Worm (Caenorhabditis elegans): ENCODE results near the gene dct-13.

dct-13 gene

ce11 chrIV:16988397-16988796 lies 36.5 kb downstream of the dct-13 start, which contains the start of gene nccd-1:
TSS of gene nccd-1 (plus strand) at chrIV:16988697.
- no peak for TF ChIP-seq hlh-26 (GFP tag; conservative IDR thresholded peaks at IDR 0.05)
- no peak for TF ChIP-seq aptf-3 (GFP tag; IDR thresholded peaks at IDR 0.05)
- no peak for TF ChIP-seq nhr-27 (tag; optimal IDR thresholded peaks at IDR 0.05)
- no peak for TF ChIP-seq ceh-58 (GFP tag; IDR thresholded peaks at IDR 0.05)
- TF ChIP-seq die-1 (tag; optimal IDR thresholded peaks at IDR 0.05): no peak
- no peak for TF ChIP-seq ceh-40 (GFP tag; IDR thresholded peaks at IDR 0.05)
- TF ChIP-seq zfh-2 (GFP tag; conservative IDR thresholded peaks at IDR 0.05): no peak
- TF ChIP-seq ceh-79 (tag; optimal IDR thresholded peaks at IDR 0.05): no peak
- TF ChIP-seq snpc-1.1 (tag; optimal IDR thresholded peaks at IDR 0.05; ENCODE audit: insufficient read depth): no peak
- no peak for TF ChIP-seq let-607 (tag; optimal IDR thresholded peaks at IDR 0.05)
- no peak for TF ChIP-seq nhr-179 (tag; optimal IDR thresholded peaks at IDR 0.05)
- TF ChIP-seq nfya-1 (tag; optimal IDR thresholded peaks at IDR 0.05; ENCODE audit: borderline replicate concordance, insufficient read depth): no peak
- TF ChIP-seq zim-3 (tag; optimal IDR thresholded peaks at IDR 0.05): no peak
- no peak for TF ChIP-seq ceh-27 (GFP tag; optimal IDR thresholded peaks at IDR 0.05)
